Fruit fly (Drosophila melanogaster) whole organism, embryonic: ENCODE data around the gene Tfb5.

Experiments used
- Ada2b ChIP-seq: fragments of 200-800 bp; sonication (Bioruptor generic); IDR thresholded peaks from 2 replicates; pipeline ENCODE4 v1.3.6; 2022; ENCODE audit warnings: missing biosample characterization, missing genetic modification characterization
- CG11560 ChIP-seq: fragments of 200-800 bp; sonication (Bioruptor generic); IDR thresholded peaks from 3 replicates; pipeline ENCODE4 v1.3.6; 2022; ENCODE audit warnings: missing biosample characterization, missing genetic modification characterization
- CG11695 ChIP-seq: fragments of 200-800 bp; sonication (Bioruptor generic); IDR thresholded peaks from 3 replicates; pipeline ENCODE4 v1.3.6; 2022; ENCODE audit warnings: missing biosample characterization, missing genetic modification characterization
- CG12744 ChIP-seq: fragments of 200-800 bp; sonication (Bioruptor generic); optimal IDR thresholded peaks from 2 replicates; lab custom pipeline; 2016; ENCODE audit warnings: missing biosample characterization, missing genetic modification characterization
- CG13624 ChIP-seq: fragments of 200-800 bp; sonication (Bioruptor generic); optimal IDR thresholded peaks from 2 replicates; lab custom pipeline; 2016; ENCODE audit warnings: missing biosample characterization, missing genetic modification characterization
- CG14014 ChIP-seq: fragments of 200-800 bp; sonication (Bioruptor generic); IDR thresholded peaks from 2 replicates; pipeline ENCODE4 v1.3.6; 2022; ENCODE audit warnings: missing biosample characterization, missing genetic modification characterization
- CG15073 ChIP-seq: fragments of 200-800 bp; sonication (Bioruptor generic); optimal IDR thresholded peaks from 2 replicates; lab custom pipeline; 2016; ENCODE audit warnings: missing biosample characterization, missing genetic modification characterization
- CG16815 ChIP-seq: fragments of 200-800 bp; sonication (Bioruptor generic); optimal IDR thresholded peaks from 3 replicates; lab custom pipeline; 2017; ENCODE audit warnings: missing biosample characterization, mild to moderate bottlenecking, missing genetic modification characterization
- CG17829 ChIP-seq: fragments of 200-800 bp; optimal IDR thresholded peaks from 2 replicates; lab custom pipeline; 2019; ENCODE audit warnings: missing biosample characterization, mild to moderate bottlenecking, missing genetic modification characterization, moderate library complexity
- CG17912 ChIP-seq: fragments of 200-800 bp; sonication (Bioruptor generic); optimal IDR thresholded peaks from 2 replicates; lab custom pipeline; 2018; ENCODE audit warnings: missing biosample characterization, mild to moderate bottlenecking, missing genetic modification characterization
- CG18764 ChIP-seq: fragments of 200-800 bp; sonication (Bioruptor generic); optimal IDR thresholded peaks from 3 replicates; lab custom pipeline; 2016; ENCODE audit warnings: missing biosample characterization, missing genetic modification characterization
- CG32772 ChIP-seq: fragments of 200-800 bp; sonication (Bioruptor generic); IDR thresholded peaks from 2 replicates; pipeline ENCODE4 v1.3.6; 2022; ENCODE audit warnings: missing biosample characterization, missing genetic modification characterization
- CG43689 ChIP-seq: fragments of 200-800 bp; sonication (Bioruptor generic); IDR thresholded peaks from 2 replicates; pipeline ENCODE4 v1.3.6; 2022; ENCODE audit warnings: missing biosample characterization, missing genetic modification characterization
- CG4404 ChIP-seq: fragments of 200-800 bp; sonication (Bioruptor generic); IDR thresholded peaks from 2 replicates; pipeline ENCODE4 v1.3.6; 2022; ENCODE audit warnings: missing biosample characterization, missing genetic modification characterization
- CG4707 ChIP-seq: fragments of 200-800 bp; sonication (Bioruptor generic); optimal IDR thresholded peaks from 2 replicates; lab custom pipeline; 2018; ENCODE audit warnings: missing biosample characterization, mild to moderate bottlenecking, missing genetic modification characterization, moderate library complexity
- CG4730 ChIP-seq: fragments of 200-800 bp; sonication (Bioruptor generic); IDR thresholded peaks from 2 replicates; pipeline ENCODE4 v1.3.6; 2022; ENCODE audit warnings: missing biosample characterization, missing genetic modification characterization
- CG6272 ChIP-seq: fragments of 200-800 bp; sonication (Bioruptor generic); IDR thresholded peaks from 2 replicates; pipeline ENCODE4 v1.3.6; 2022; ENCODE audit warnings: missing biosample characterization, missing genetic modification characterization
- CG8281 ChIP-seq: fragments of 200-800 bp; sonication (Bioruptor generic); optimal IDR thresholded peaks from 2 replicates; lab custom pipeline; 2018; ENCODE audit warnings: missing biosample characterization, mild to moderate bottlenecking, missing genetic modification characterization, moderate library complexity
- CG8359 ChIP-seq: fragments of 200-800 bp; sonication (Bioruptor generic); optimal IDR thresholded peaks from 2 replicates; lab custom pipeline; 2017; ENCODE audit warnings: missing biosample characterization, mild to moderate bottlenecking, missing genetic modification characterization, borderline replicate concordance
- CG9609 ChIP-seq: fragments of 200-800 bp; sonication (Bioruptor generic); optimal IDR thresholded peaks from 3 replicates; lab custom pipeline; 2016; ENCODE audit warnings: missing biosample characterization, missing genetic modification characterization
- CkIIα-i1 ChIP-seq: fragments of 200-800 bp; sonication (Bioruptor generic); IDR thresholded peaks from 2 replicates; pipeline ENCODE4 v1.3.6; 2022; ENCODE audit warnings: missing biosample characterization, missing genetic modification characterization
- Gsc ChIP-seq: fragments of 200-800 bp; sonication (Bioruptor generic); IDR thresholded peaks from 2 replicates; pipeline ENCODE4 v1.3.6; 2022; ENCODE audit warnings: missing biosample characterization, missing genetic modification characterization
- Hmr ChIP-seq: fragments of 200-800 bp; sonication (Bioruptor generic); optimal IDR thresholded peaks from 3 replicates; lab custom pipeline; 2017; ENCODE audit warnings: mild to moderate bottlenecking, missing biosample characterization, missing genetic modification reagents, missing genetic modification characterization
- MESR4 ChIP-seq: fragments of 200-800 bp; sonication (Bioruptor generic); optimal IDR thresholded peaks from 2 replicates; lab custom pipeline; 2018; ENCODE audit warnings: missing biosample characterization, mild to moderate bottlenecking, missing genetic modification characterization, moderate library complexity
- MTF-1 ChIP-seq: fragments of 200-800 bp; sonication (Bioruptor generic); optimal IDR thresholded peaks from 2 replicates; lab custom pipeline; 2018; ENCODE audit warnings: missing biosample characterization, mild to moderate bottlenecking, missing genetic modification characterization, borderline replicate concordance
- Meics ChIP-seq: fragments of 200-800 bp; sonication (Bioruptor generic); optimal IDR thresholded peaks from 2 replicates; lab custom pipeline; 2017; ENCODE audit warnings: missing biosample characterization, mild to moderate bottlenecking, missing genetic modification characterization
- PHDP ChIP-seq: fragments of 200-800 bp; sonication (Bioruptor generic); optimal IDR thresholded peaks from 3 replicates; lab custom pipeline; 2018; ENCODE audit warnings: missing biosample characterization, mild to moderate bottlenecking, missing genetic modification characterization, moderate library complexity
- Poxn ChIP-seq: fragments of 200-800 bp; sonication (Bioruptor generic); IDR thresholded peaks from 2 replicates; pipeline ENCODE4 v1.3.6; 2022; ENCODE audit warnings: missing biosample characterization, missing genetic modification characterization
- YL-1 ChIP-seq: fragments of 200-800 bp; sonication (Bioruptor generic); optimal IDR thresholded peaks from 3 replicates; lab custom pipeline; 2017; ENCODE audit warnings: missing biosample characterization, mild to moderate bottlenecking, missing genetic modification characterization
- ap ChIP-seq: fragments of 200-800 bp; sonication (Bioruptor generic); IDR thresholded peaks from 2 replicates; pipeline ENCODE4 v1.3.6; 2022; ENCODE audit warnings: missing biosample characterization, missing genetic modification characterization
- bbx ChIP-seq: fragments of 200-800 bp; sonication (Bioruptor generic); IDR thresholded peaks from 2 replicates; pipeline ENCODE4 v1.3.6; 2022; ENCODE audit warnings: missing biosample characterization, missing genetic modification characterization; ENCODE audit not compliant: partially characterized antibody
- br ChIP-seq: fragments of >200 bp; optimal IDR thresholded peaks from 2 replicates; lab custom pipeline; 2017
- chif ChIP-seq, 2 experiments: fragments of 200-800 bp; sonication (Bioruptor generic); optimal IDR thresholded peaks; 3 replicates each; lab custom pipeline; 2016; ENCODE audit warnings: missing biosample characterization in 2 of 2, missing genetic modification characterization in 2 of 2
- chm ChIP-seq: fragments of 200-800 bp; sonication (Bioruptor generic); IDR thresholded peaks from 2 replicates; pipeline ENCODE4 v1.3.6; 2022; ENCODE audit warnings: missing biosample characterization, missing genetic modification characterization
- da ChIP-seq: fragments of 200-800 bp; sonication (Bioruptor generic); optimal IDR thresholded peaks from 2 replicates; lab custom pipeline; 2016; ENCODE audit warnings: missing biosample characterization, missing genetic modification characterization
- danr ChIP-seq: fragments of 200-800 bp; sonication (Bioruptor generic); IDR thresholded peaks from 2 replicates; pipeline ENCODE4 v1.3.6; 2022; ENCODE audit warnings: missing biosample characterization, missing genetic modification characterization
- en ChIP-seq: fragments of 200-800 bp; sonication (Bioruptor generic); optimal IDR thresholded peaks from 2 replicates; lab custom pipeline; 2016; ENCODE audit warnings: missing biosample characterization, missing genetic modification characterization
- ftz-f1 ChIP-seq: fragments of 200-800 bp; sonication (Bioruptor generic); optimal IDR thresholded peaks from 2 replicates; lab custom pipeline; 2016; ENCODE audit warnings: missing biosample characterization, missing genetic modification characterization
- gcm2 ChIP-seq: fragments of 200-800 bp; sonication (Bioruptor generic); optimal IDR thresholded peaks from 2 replicates; lab custom pipeline; 2016; ENCODE audit warnings: missing biosample characterization, missing genetic modification characterization
- gsb-n ChIP-seq: fragments of 200-800 bp; sonication (Bioruptor generic); optimal IDR thresholded peaks from 3 replicates; lab custom pipeline; 2018; ENCODE audit warnings: missing biosample characterization, mild to moderate bottlenecking, missing genetic modification characterization
- ham ChIP-seq: fragments of 200-800 bp; sonication (Bioruptor generic); IDR thresholded peaks from 2 replicates; pipeline ENCODE4 v1.3.6; 2022; ENCODE audit warnings: missing biosample characterization, missing genetic modification characterization
- hbn ChIP-seq: fragments of 200-800 bp; sonication (Bioruptor generic); IDR thresholded peaks from 2 replicates; pipeline ENCODE4 v1.3.6; 2022; ENCODE audit warnings: missing biosample characterization, missing genetic modification characterization; ENCODE audit not compliant: partially characterized antibody
- hkb ChIP-seq, 2 experiments: fragments of 200-800 bp in 1 of 2; fragments of >200 bp in 1 of 2; sonication (Bioruptor generic) in 1 of 2; IDR thresholded peaks in 1 of 2; optimal IDR thresholded peaks in 1 of 2; 2 replicates each; pipeline versions ENCODE4 v1.3.6 to Lab custom; 2017 to 2022; ENCODE audit warnings: missing biosample characterization in 1 of 2, missing genetic modification characterization in 1 of 2
- jing ChIP-seq: fragments of 200-800 bp; sonication (Bioruptor generic); optimal IDR thresholded peaks from 2 replicates; lab custom pipeline; 2018; ENCODE audit warnings: missing biosample characterization, mild to moderate bottlenecking, missing genetic modification characterization
- mam ChIP-seq: fragments of 200-800 bp; sonication (Bioruptor generic); optimal IDR thresholded peaks from 3 replicates; lab custom pipeline; 2016; ENCODE audit warnings: missing biosample characterization, missing genetic modification characterization
- nerfin-1 ChIP-seq: fragments of 200-800 bp; sonication (Bioruptor generic); optimal IDR thresholded peaks from 3 replicates; lab custom pipeline; 2019; ENCODE audit warnings: missing biosample characterization, mild to moderate bottlenecking, missing genetic modification characterization, moderate library complexity
- nerfin-2 ChIP-seq: fragments of 200-800 bp; sonication (Bioruptor generic); IDR thresholded peaks from 2 replicates; pipeline ENCODE4 v1.3.6; 2022; ENCODE audit warnings: missing biosample characterization, missing genetic modification characterization; ENCODE audit not compliant: partially characterized antibody
- oc ChIP-seq: fragments of 200-800 bp; sonication (Bioruptor generic); optimal IDR thresholded peaks from 2 replicates; lab custom pipeline; 2018; ENCODE audit warnings: missing biosample characterization, mild to moderate bottlenecking, missing genetic modification characterization, moderate library complexity
- peb ChIP-seq: fragments of 200-800 bp; sonication (Bioruptor generic); IDR thresholded peaks from 2 replicates; pipeline ENCODE4 v1.3.6; 2022; ENCODE audit warnings: missing biosample characterization, missing genetic modification characterization
- ssp ChIP-seq: fragments of 200-800 bp; sonication (Bioruptor generic); IDR thresholded peaks from 2 replicates; pipeline ENCODE4 v1.3.6; 2022; ENCODE audit warnings: missing biosample characterization, missing genetic modification characterization
- wek ChIP-seq: fragments of 200-800 bp; sonication (Bioruptor generic); optimal IDR thresholded peaks from 3 replicates; lab custom pipeline; 2018; ENCODE audit warnings: missing biosample characterization, mild to moderate bottlenecking, missing genetic modification characterization, moderate library complexity

The Tfb5 gene

dm6 chr2L:5010784-5011260 is at the start of gene Tfb5, which contains the start of the genes CG31917 and SelT:
Tfb5 (minus strand) TSS chr2L:5010834.
CG31917 (minus strand) TSS chr2L:5010834.
SelT (plus strand) TSS chr2L:5010922.
- TF ChIP-seq CG4707 (GFP tag; lab: Kevin White, UChicago) (no peak), Hmr (peak; percentile 73), CG11695 (GFP tag; lab: Robert Waterston, UW) (no peak), CG16815 (GFP tag; lab: Kevin White, UChicago) (no peak), CG12744 (peak; percentile 40), MESR4 (peak; percentile 65), CG17912 (GFP tag; lab: Kevin White, UChicago) (no peak), ham (GFP tag; lab: Robert Waterston, UW) (no peak), peb (no peak), da (GFP tag; lab: Kevin White, UChicago) (no peak), Poxn (GFP tag; lab: Robert Waterston, UW) (no peak), gcm2 (GFP tag; lab: Kevin White, UChicago) (no peak), hbn (GFP tag; lab: Robert Waterston, UW) (peak; percentile 65), ap (no peak), CG11560 (no peak), PHDP (tag; lab: Kevin White, UChicago) (peak; percentile 68), CG4404 (GFP tag; lab: Robert Waterston, UW) (no peak), CkIIα-i1 (no peak), CG14014 (no peak), en (GFP tag; lab: Kevin White, UChicago) (no peak), bbx (GFP tag; lab: Robert Waterston, UW) (peak; percentile 39; the same call in 1 of the 2 replicates), CG13624 (GFP tag; lab: Kevin White, UChicago) (peak; percentile 82), Ada2b (GFP tag; lab: Robert Waterston, UW) (peak; percentile 46; the same call in 1 of the 2 replicates), CG32772 (GFP tag; lab: Robert Waterston, UW) (no peak), CG9609 (GFP tag; lab: Kevin White, UChicago) (peak; percentile 50), Gsc (GFP tag; lab: Robert Waterston, UW) (no peak), wek (GFP tag; lab: Kevin White, UChicago) (no peak), CG15073 (GFP tag; lab: Kevin White, UChicago) (no peak), CG43689 (GFP tag; lab: Robert Waterston, UW) (no peak), CG6272 (GFP tag; lab: Robert Waterston, UW) (no peak), chm (GFP tag; lab: Robert Waterston, UW) (no peak), ftz-f1 (peak; percentile 67), mam (peak; percentile 68), CG4730 (GFP tag; lab: Robert Waterston, UW) (no peak), oc (no peak), nerfin-2 (GFP tag; lab: Robert Waterston, UW) (peak; percentile 37; the same call in 1 of the 2 replicates), danr (GFP tag; lab: Robert Waterston, UW) (peak; percentile 34; the same call in 1 of the 2 replicates), CG17829 (tag; lab: Kevin White, UChicago) (peak; percentile 63), jing (GFP tag; lab: Kevin White, UChicago) (no peak), CG8281 (tag; lab: Kevin White, UChicago) (no peak), YL-1 (GFP tag; lab: Kevin White, UChicago) (peak; percentile 73), hkb (optimal IDR thresholded peaks at IDR 0.05; lab: Kevin White, UChicago) (no peak), hkb (GFP tag; IDR thresholded peaks at IDR 0.05; lab: Robert Waterston, UW) (0 out of 2 replicates have a peak, but pooled peaks have one; percentile 15), CG18764 (GFP tag; lab: Kevin White, UChicago) (no peak), CG8359 (GFP tag; lab: Kevin White, UChicago) (no peak), MTF-1 (GFP tag; lab: Kevin White, UChicago) (no peak), ssp (GFP tag; lab: Robert Waterston, UW) (0 out of 2 replicates have a peak, but pooled peaks have one; percentile 23), gsb-n (tag; lab: Kevin White, UChicago) (no peak), chif (GFP tag; optimal IDR thresholded peaks at IDR 0.05; lab: Kevin White, UChicago) (peak; percentile 17 to 52), Meics (GFP tag; lab: Kevin White, UChicago) (no peak), br (lab: Kevin White, UChicago) (no peak), nerfin-1 (peak; percentile 45)
